Fruit fly (Drosophila melanogaster) whole organism, embryonic: ENCODE results near the gene alphaCOP.

Source experiments
- BtbVII ChIP-seq: fragments of 200-800 bp; sonication (Bioruptor generic); optimal IDR thresholded peaks from 3 replicates; lab custom pipeline; 2017; ENCODE audit warnings: missing biosample characterization, mild to moderate bottlenecking, missing genetic modification characterization
- CG10654 ChIP-seq: fragments of 200-800 bp; sonication (Bioruptor generic); optimal IDR thresholded peaks from 2 replicates; lab custom pipeline; 2016; ENCODE audit warnings: missing biosample characterization, missing genetic modification characterization
- CG12219 ChIP-seq: fragments of 200-800 bp; sonication (Bioruptor generic); optimal IDR thresholded peaks from 3 replicates; lab custom pipeline; 2018; ENCODE audit warnings: missing biosample characterization, mild to moderate bottlenecking, missing genetic modification characterization
- CG13123 ChIP-seq: fragments of 200-800 bp; sonication (Bioruptor generic); optimal IDR thresholded peaks from 2 replicates; lab custom pipeline; 2016; ENCODE audit warnings: missing biosample characterization, missing genetic modification characterization
- CG14014 ChIP-seq: fragments of 200-800 bp; sonication (Bioruptor generic); IDR thresholded peaks from 2 replicates; pipeline ENCODE4 v1.3.6; 2022; ENCODE audit warnings: missing biosample characterization, missing genetic modification characterization
- CG15601 ChIP-seq: fragments of 200-800 bp; sonication (Bioruptor generic); optimal IDR thresholded peaks from 3 replicates; lab custom pipeline; 2019; ENCODE audit warnings: missing biosample characterization, mild to moderate bottlenecking, missing genetic modification characterization, moderate library complexity
- CG1647 ChIP-seq: fragments of 200-800 bp; sonication (Bioruptor generic); optimal IDR thresholded peaks from 3 replicates; lab custom pipeline; 2016; ENCODE audit warnings: missing biosample characterization, missing genetic modification characterization
- CG16779 ChIP-seq: fragments of 200-800 bp; sonication (Bioruptor generic); IDR thresholded peaks from 2 replicates; pipeline ENCODE4 v1.3.6; 2022; ENCODE audit warnings: missing biosample characterization, missing genetic modification characterization
- CG17186 ChIP-seq: fragments of 200-800 bp; sonication (Bioruptor generic); optimal IDR thresholded peaks from 3 replicates; lab custom pipeline; 2017; ENCODE audit warnings: missing biosample characterization, missing genetic modification reagents, missing genetic modification characterization
- CG18262 ChIP-seq: fragments of 200-800 bp; optimal IDR thresholded peaks from 3 replicates; lab custom pipeline; 2019; ENCODE audit warnings: missing biosample characterization, mild to moderate bottlenecking, missing genetic modification characterization, moderate library complexity
- CG18764 ChIP-seq: fragments of 200-800 bp; sonication (Bioruptor generic); optimal IDR thresholded peaks from 3 replicates; lab custom pipeline; 2016; ENCODE audit warnings: missing biosample characterization, missing genetic modification characterization
- CG2875 ChIP-seq: fragments of 200-800 bp; sonication (Bioruptor generic); optimal IDR thresholded peaks from 2 replicates; lab custom pipeline; 2017; ENCODE audit warnings: missing biosample characterization, mild to moderate bottlenecking, missing genetic modification characterization, missing genetic modification reagents
- CG30431 ChIP-seq: fragments of 200-800 bp; sonication (Bioruptor generic); optimal IDR thresholded peaks from 2 replicates; lab custom pipeline; 2017; ENCODE audit warnings: missing biosample characterization, missing genetic modification characterization
- CG31365 ChIP-seq: fragments of 200-800 bp; sonication (Bioruptor generic); optimal IDR thresholded peaks from 2 replicates; lab custom pipeline; 2018; ENCODE audit warnings: missing biosample characterization, mild to moderate bottlenecking, missing genetic modification characterization
- CG31388 ChIP-seq: fragments of 200-800 bp; sonication (Bioruptor generic); optimal IDR thresholded peaks from 2 replicates; lab custom pipeline; 2016; ENCODE audit warnings: missing biosample characterization, missing genetic modification characterization
- CG32532 ChIP-seq: fragments of 200-800 bp; sonication (Bioruptor generic); IDR thresholded peaks from 2 replicates; pipeline ENCODE4 v1.3.6; 2022; ENCODE audit warnings: missing biosample characterization, missing genetic modification characterization
- CG32767 ChIP-seq: fragments of 200-800 bp; sonication (Bioruptor generic); IDR thresholded peaks from 2 replicates; pipeline ENCODE4 v1.3.6; 2022; ENCODE audit warnings: missing biosample characterization, missing genetic modification characterization
- CG34224 ChIP-seq: fragments of 200-800 bp; sonication (Bioruptor generic); IDR thresholded peaks from 3 replicates; pipeline ENCODE4 v1.3.6; 2022; ENCODE audit warnings: missing biosample characterization, missing genetic modification characterization; ENCODE audit not compliant: partially characterized antibody
- CG3847 ChIP-seq: fragments of 200-800 bp; sonication (Bioruptor generic); IDR thresholded peaks from 2 replicates; pipeline ENCODE4 v1.3.6; 2022; ENCODE audit warnings: missing biosample characterization, missing genetic modification characterization
- CG4282 ChIP-seq: fragments of 200-800 bp; sonication (Bioruptor generic); optimal IDR thresholded peaks from 2 replicates; lab custom pipeline; 2016; ENCODE audit warnings: missing biosample characterization, missing genetic modification characterization
- CG4424 ChIP-seq: fragments of 200-800 bp; sonication (Bioruptor generic); optimal IDR thresholded peaks from 3 replicates; lab custom pipeline; 2016; ENCODE audit warnings: missing biosample characterization, missing genetic modification characterization
- CG8281 ChIP-seq: fragments of 200-800 bp; sonication (Bioruptor generic); optimal IDR thresholded peaks from 2 replicates; lab custom pipeline; 2018; ENCODE audit warnings: missing biosample characterization, mild to moderate bottlenecking, missing genetic modification characterization, moderate library complexity
- Dbx ChIP-seq: fragments of 200-800 bp; sonication (Bioruptor generic); IDR thresholded peaks from 3 replicates; pipeline ENCODE4 v1.3.6; 2022; ENCODE audit warnings: missing biosample characterization, missing genetic modification characterization
- Deaf1 ChIP-seq: fragments of 200-800 bp; optimal IDR thresholded peaks from 3 replicates; lab custom pipeline; 2019; ENCODE audit warnings: missing biosample characterization, mild to moderate bottlenecking, missing genetic modification characterization, moderate library complexity
- Dek ChIP-seq: fragments of 200-800 bp; sonication (Bioruptor generic); optimal IDR thresholded peaks from 3 replicates; lab custom pipeline; 2019; ENCODE audit warnings: missing biosample characterization, mild to moderate bottlenecking, missing genetic modification characterization, moderate library complexity
- Doc3 ChIP-seq: fragments of 200-800 bp; sonication (Bioruptor generic); IDR thresholded peaks from 3 replicates; pipeline ENCODE4 v1.3.6; 2022; ENCODE audit warnings: missing biosample characterization, missing genetic modification characterization; ENCODE audit not compliant: partially characterized antibody
- E2f2 ChIP-seq: fragments of 200-800 bp; sonication (Bioruptor generic); IDR thresholded peaks from 2 replicates; pipeline ENCODE4 v1.3.6; 2022; ENCODE audit warnings: missing biosample characterization, missing genetic modification characterization
- Fer2 ChIP-seq: fragments of 200-800 bp; sonication (Bioruptor generic); optimal IDR thresholded peaks from 2 replicates; lab custom pipeline; 2018; ENCODE audit warnings: missing biosample characterization, mild to moderate bottlenecking, missing genetic modification characterization, moderate library complexity
- HmgD ChIP-seq: fragments of 200-800 bp; sonication (Bioruptor generic); optimal IDR thresholded peaks from 3 replicates; lab custom pipeline; 2016; ENCODE audit warnings: missing biosample characterization, missing genetic modification characterization
- Hr3 ChIP-seq: fragments of 200-800 bp; sonication (Bioruptor generic); optimal IDR thresholded peaks from 3 replicates; lab custom pipeline; 2016; ENCODE audit warnings: missing biosample characterization, missing genetic modification characterization
- Myb ChIP-seq: fragments of 200-800 bp; sonication (Bioruptor generic); optimal IDR thresholded peaks from 2 replicates; lab custom pipeline; 2016; ENCODE audit warnings: missing biosample characterization, missing genetic modification characterization
- Taf1 ChIP-seq: fragments of 200-800 bp; sonication (Bioruptor generic); IDR thresholded peaks from 2 replicates; pipeline ENCODE4 v1.3.6; 2022; ENCODE audit warnings: missing biosample characterization, missing genetic modification characterization
- Xbp1 ChIP-seq: fragments of 200-800 bp; sonication (Bioruptor generic); optimal IDR thresholded peaks from 3 replicates; lab custom pipeline; 2016; ENCODE audit warnings: missing biosample characterization, mild to moderate bottlenecking, missing genetic modification characterization
- YL-1 ChIP-seq: fragments of 200-800 bp; sonication (Bioruptor generic); optimal IDR thresholded peaks from 3 replicates; lab custom pipeline; 2017; ENCODE audit warnings: missing biosample characterization, mild to moderate bottlenecking, missing genetic modification characterization
- ara ChIP-seq: fragments of 200-800 bp; sonication (Bioruptor generic); IDR thresholded peaks from 2 replicates; pipeline ENCODE4 v1.3.6; 2022; ENCODE audit warnings: missing biosample characterization, missing genetic modification characterization
- ash1 ChIP-seq: fragments of 200-800 bp; sonication (Bioruptor generic); optimal IDR thresholded peaks from 2 replicates; lab custom pipeline; 2018; ENCODE audit warnings: missing biosample characterization, mild to moderate bottlenecking, missing genetic modification characterization
- az2 ChIP-seq: fragments of 200-800 bp; sonication (Bioruptor generic); optimal IDR thresholded peaks from 3 replicates; lab custom pipeline; 2016; ENCODE audit warnings: missing biosample characterization, missing genetic modification characterization
- chn ChIP-seq: fragments of 200-800 bp; sonication (Bioruptor generic); optimal IDR thresholded peaks from 2 replicates; lab custom pipeline; 2016; ENCODE audit warnings: missing biosample characterization, missing genetic modification characterization
- en ChIP-seq: fragments of 200-800 bp; sonication (Bioruptor generic); optimal IDR thresholded peaks from 2 replicates; lab custom pipeline; 2016; ENCODE audit warnings: missing biosample characterization, missing genetic modification characterization
- fd3F ChIP-seq: fragments of 200-800 bp; sonication (Bioruptor generic); optimal IDR thresholded peaks from 2 replicates; lab custom pipeline; 2018; ENCODE audit warnings: missing biosample characterization, mild to moderate bottlenecking, missing genetic modification characterization, moderate library complexity
- inv ChIP-seq: fragments of 200-800 bp; sonication (Bioruptor generic); IDR thresholded peaks from 2 replicates; pipeline ENCODE4 v1.3.6; 2022; ENCODE audit warnings: missing biosample characterization, missing genetic modification characterization; ENCODE audit not compliant: partially characterized antibody
- klu ChIP-seq: fragments of 200-800 bp; sonication (Bioruptor generic); IDR thresholded peaks from 2 replicates; pipeline ENCODE4 v1.3.6; 2022; ENCODE audit warnings: missing biosample characterization, missing genetic modification characterization
- mirr ChIP-seq: fragments of 200-800 bp; sonication (Bioruptor generic); optimal IDR thresholded peaks from 3 replicates; lab custom pipeline; 2018; ENCODE audit warnings: missing biosample characterization, mild to moderate bottlenecking, missing genetic modification characterization
- ssp ChIP-seq: fragments of 200-800 bp; sonication (Bioruptor generic); IDR thresholded peaks from 2 replicates; pipeline ENCODE4 v1.3.6; 2022; ENCODE audit warnings: missing biosample characterization, missing genetic modification characterization
- tio ChIP-seq: fragments of 200-800 bp; sonication (Bioruptor generic); optimal IDR thresholded peaks from 2 replicates; lab custom pipeline; 2017; ENCODE audit warnings: missing biosample characterization, missing genetic modification characterization, inconsistent platforms
- trem ChIP-seq: fragments of 200-800 bp; optimal IDR thresholded peaks from 3 replicates; lab custom pipeline; 2019; ENCODE audit warnings: missing biosample characterization, mild to moderate bottlenecking, missing genetic modification characterization, moderate library complexity
- unpg ChIP-seq: fragments of 200-800 bp; sonication (Bioruptor generic); optimal IDR thresholded peaks from 3 replicates; lab custom pipeline; 2018; ENCODE audit warnings: missing biosample characterization, mild to moderate bottlenecking, missing genetic modification characterization, moderate library complexity
- usp ChIP-seq: fragments of >200 bp; optimal IDR thresholded peaks from 2 replicates; lab custom pipeline; 2017; ENCODE audit warnings: missing biosample characterization, missing genetic modification characterization
- vvl ChIP-seq: fragments of 200-800 bp; sonication (Bioruptor generic); IDR thresholded peaks from 2 replicates; pipeline ENCODE4 v1.3.6; 2022; ENCODE audit warnings: missing biosample characterization, missing genetic modification characterization
- wek ChIP-seq: fragments of 200-800 bp; sonication (Bioruptor generic); optimal IDR thresholded peaks from 3 replicates; lab custom pipeline; 2018; ENCODE audit warnings: missing biosample characterization, mild to moderate bottlenecking, missing genetic modification characterization, moderate library complexity

alphaCOP gene

dm6 chr3L:1602064-1602832 lies 42.8 kb downstream of the alphaCOP start, which contains the start of gene CG12104 (continued):
- TF ChIP-seq ash1: no peak
- no peak for TF ChIP-seq CG8281 (tag; lab: Kevin White, UChicago)
- TF ChIP-seq mirr (GFP tag; lab: Kevin White, UChicago): peak; percentile 64
- TF ChIP-seq Deaf1 (tag; lab: Kevin White, UChicago): no peak
- TF ChIP-seq az2: no peak
- no peak for TF ChIP-seq CG15601 (tag; lab: Kevin White, UChicago)
- TF ChIP-seq CG2875 (GFP tag; lab: Kevin White, UChicago): no peak
- no peak for TF ChIP-seq CG32767 (GFP tag; lab: Robert Waterston, UW)
- peak; percentile 41 for TF ChIP-seq YL-1 (GFP tag; lab: Kevin White, UChicago)
- no peak for TF ChIP-seq CG1647
- no peak for TF ChIP-seq Fer2 (tag; lab: Kevin White, UChicago)
- no peak; the same call in 2 of the 3 replicates for TF ChIP-seq CG34224 (GFP tag; lab: Robert Waterston, UW)
- no peak for TF ChIP-seq Taf1
- no peak for TF ChIP-seq CG16779 (GFP tag; lab: Robert Waterston, UW)
- TF ChIP-seq Xbp1 (GFP tag; lab: Kevin White, UChicago): no peak
- peak; percentile 18 for TF ChIP-seq CG17186
- TF ChIP-seq tio: no peak
- TF ChIP-seq CG18764 (GFP tag; lab: Kevin White, UChicago): no peak
- TF ChIP-seq ssp: no peak
- no peak for TF ChIP-seq ara (GFP tag; lab: Robert Waterston, UW)
- TF ChIP-seq CG10654 (GFP tag; lab: Kevin White, UChicago): no peak
- peak; percentile 35; the same call in 1 of the 2 replicates for TF ChIP-seq E2f2 (GFP tag; lab: Robert Waterston, UW)
- no peak for TF ChIP-seq fd3F (GFP tag; lab: Kevin White, UChicago)
- no peak for TF ChIP-seq CG30431 (GFP tag; lab: Kevin White, UChicago)
- TF ChIP-seq HmgD (GFP tag; lab: Kevin White, UChicago): no peak
- peak; percentile 53 for TF ChIP-seq trem (tag; lab: Kevin White, UChicago)
- no peak for TF ChIP-seq CG3847
- TF ChIP-seq CG14014 (GFP tag; lab: Robert Waterston, UW): no peak
- no peak for TF ChIP-seq Doc3 (GFP tag; lab: Robert Waterston, UW)
- TF ChIP-seq Myb (GFP tag; lab: Kevin White, UChicago): peak; percentile 82
- TF ChIP-seq vvl (GFP tag; lab: Robert Waterston, UW): peak; percentile 37; the same call in 1 of the 2 replicates
- TF ChIP-seq unpg (GFP tag; lab: Kevin White, UChicago): no peak
- TF ChIP-seq wek: no peak
- TF ChIP-seq CG18262 (tag; lab: Kevin White, UChicago): peak; percentile 16
- no peak for TF ChIP-seq CG31388 (GFP tag; lab: Kevin White, UChicago)
- no peak for TF ChIP-seq CG4424
- peak; percentile 33; the same call in 1 of the 2 replicates for TF ChIP-seq CG32532 (GFP tag; lab: Robert Waterston, UW)
- no peak for TF ChIP-seq chn
- no peak for TF ChIP-seq Hr3
- no peak for TF ChIP-seq Dek
- no peak for TF ChIP-seq CG13123 (GFP tag; lab: Kevin White, UChicago)
- no peak for TF ChIP-seq CG4282 (GFP tag; lab: Kevin White, UChicago)
- TF ChIP-seq BtbVII (GFP tag; lab: Kevin White, UChicago): no peak
- TF ChIP-seq CG12219 (GFP tag; lab: Kevin White, UChicago): no peak
- TF ChIP-seq usp (GFP tag; lab: Kevin White, UChicago): no peak
- TF ChIP-seq inv (GFP tag; lab: Robert Waterston, UW): no peak
- no peak for TF ChIP-seq Dbx (GFP tag; lab: Robert Waterston, UW)
- TF ChIP-seq CG31365: no peak
- no peak for TF ChIP-seq en (GFP tag; lab: Kevin White, UChicago)
- no peak for TF ChIP-seq klu (GFP tag; lab: Robert Waterston, UW)
